Fruit fly (Drosophila melanogaster): ENCODE data around the gene Drsl3.

Gene Drsl3

DNA sequence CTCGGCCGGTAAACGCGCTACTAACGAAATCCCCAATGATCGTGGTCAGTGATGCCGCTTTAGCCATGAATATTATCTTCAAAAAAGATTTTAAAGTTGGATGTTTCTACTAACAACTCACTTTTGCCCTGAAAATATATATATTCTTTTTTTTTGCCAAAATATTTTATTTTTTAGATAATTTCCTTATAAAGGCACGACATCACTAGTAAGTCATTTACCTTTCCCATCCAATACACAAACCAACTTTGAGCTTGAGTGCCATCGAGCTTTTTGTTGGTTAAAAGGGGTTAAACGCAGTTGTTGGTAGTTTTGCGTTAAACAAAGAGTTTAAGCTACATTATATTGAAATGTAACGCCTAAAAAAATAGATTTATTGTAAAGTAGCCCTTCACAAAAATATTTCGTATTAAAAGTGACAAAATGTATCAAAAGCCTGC lies 11.7 kb upstream of the Drsl3 start, which contains the start of gene CG14968 (continued):
- peak; percentile 74 for TF ChIP-seq vfl (GFP tag; optimal IDR thresholded peaks at IDR 0.05)
- peak; percentile 69 for TF ChIP-seq Jarid2 (GFP tag; optimal IDR thresholded peaks at IDR 0.05)
- TF ChIP-seq h (optimal IDR thresholded peaks at IDR 0.05) = no peak
- TF ChIP-seq Fer3 (tag; optimal IDR thresholded peaks at IDR 0.05) = peak; percentile 97
- peak; percentile 75 for TF ChIP-seq gro (GFP tag; optimal IDR thresholded peaks at IDR 0.05)
- TF ChIP-seq Atf-2 (GFP tag; optimal IDR thresholded peaks at IDR 0.05) = peak; percentile 57
- peak; percentile 89 for TF ChIP-seq kay (GFP tag; optimal IDR thresholded peaks at IDR 0.05)
- TF ChIP-seq tap (tag; optimal IDR thresholded peaks at IDR 0.05) = peak; percentile 91
- TF ChIP-seq CG1233 (GFP tag; optimal IDR thresholded peaks at IDR 0.05) = peak; percentile 92
- TF ChIP-seq E2f2 (GFP tag; IDR thresholded peaks at IDR 0.05) = peak; percentile 76
- peak; percentile 91 for TF ChIP-seq lilli (GFP tag; optimal IDR thresholded peaks at IDR 0.05)
- TF ChIP-seq schlank (tag; optimal IDR thresholded peaks at IDR 0.05) = peak; percentile 70
- peak; percentile 95 for TF ChIP-seq bowl (GFP tag; IDR thresholded peaks at IDR 0.05)
- no peak for TF ChIP-seq zf30C (GFP tag; optimal IDR thresholded peaks at IDR 0.05)
- TF ChIP-seq Antp (GFP tag; optimal IDR thresholded peaks at IDR 0.05) = peak; percentile 23
- TF ChIP-seq Dek (tag; optimal IDR thresholded peaks at IDR 0.05) = peak; percentile 93
- TF ChIP-seq B-H1 (GFP tag; IDR thresholded peaks at IDR 0.05) = peak; percentile 90
- peak; percentile 48 for TF ChIP-seq shn (GFP tag; optimal IDR thresholded peaks at IDR 0.05)
- TF ChIP-seq ERR (GFP tag; optimal IDR thresholded peaks at IDR 0.05) = peak; percentile 73
- peak; percentile 86 for TF ChIP-seq trh (GFP tag; optimal IDR thresholded peaks at IDR 0.05)
- peak; percentile 88 for TF ChIP-seq CG10979 (tag; optimal IDR thresholded peaks at IDR 0.05)
- TF ChIP-seq hbn (GFP tag; IDR thresholded peaks at IDR 0.05; ENCODE audit: partially characterized antibody) = no peak
- TF ChIP-seq Max (GFP tag; optimal IDR thresholded peaks at IDR 0.05) = peak; percentile 92
- TF ChIP-seq CG11398 (GFP tag; optimal IDR thresholded peaks at IDR 0.05) = peak; percentile 52
- TF ChIP-seq CG4360 (GFP tag; IDR thresholded peaks at IDR 0.05) = peak; percentile 67
- no peak for TF ChIP-seq mld (GFP tag; IDR thresholded peaks at IDR 0.05; ENCODE audit: partially characterized antibody)
- peak; percentile 96 for TF ChIP-seq CG17328 (GFP tag; IDR thresholded peaks at IDR 0.05)
- no peak for TF ChIP-seq knrl (GFP tag; IDR thresholded peaks at IDR 0.05; ENCODE audit: partially characterized antibody)
- TF ChIP-seq CG17612 (GFP tag; IDR thresholded peaks at IDR 0.05) = peak; percentile 87
- peak; percentile 94 for TF ChIP-seq grau (tag; optimal IDR thresholded peaks at IDR 0.05)
- TF ChIP-seq luna (GFP tag; optimal IDR thresholded peaks at IDR 0.05) = peak; percentile 54
- no peak for TF ChIP-seq chinmo (GFP tag; IDR thresholded peaks at IDR 0.05; ENCODE audit: partially characterized antibody)
- peak; percentile 95 for TF ChIP-seq CG14441 (GFP tag; IDR thresholded peaks at IDR 0.05)
- peak; percentile 98 for TF ChIP-seq slbo (GFP tag; IDR thresholded peaks at IDR 0.05)
- peak; percentile 97 for TF ChIP-seq Atf6 (GFP tag; IDR thresholded peaks at IDR 0.05)
- TF ChIP-seq CHES-1-like (GFP tag; optimal IDR thresholded peaks at IDR 0.05) = peak; percentile 41
- TF ChIP-seq Dbx (GFP tag; IDR thresholded peaks at IDR 0.05) = peak; percentile 97
- peak; percentile 70 for TF ChIP-seq crol (GFP tag; IDR thresholded peaks at IDR 0.05)
- TF ChIP-seq CG12659 (GFP tag; optimal IDR thresholded peaks at IDR 0.05) = peak; percentile 95
- TF ChIP-seq CG7928 (GFP tag; optimal IDR thresholded peaks at IDR 0.05) = peak; percentile 70
- TF ChIP-seq eve (GFP tag; optimal IDR thresholded peaks at IDR 0.05) = peak in 1 of 2 experiments; percentile 86
- no peak for TF ChIP-seq CG7963 (GFP tag; IDR thresholded peaks at IDR 0.05; ENCODE audit: partially characterized antibody)
- peak; percentile 98 for TF ChIP-seq CG9932 (GFP tag; IDR thresholded peaks at IDR 0.05)
- no peak for TF ChIP-seq Neu2 (GFP tag; optimal IDR thresholded peaks at IDR 0.05; ENCODE audit: borderline replicate concordance)
- peak; percentile 97 for TF ChIP-seq CG10366 (GFP tag; IDR thresholded peaks at IDR 0.05)
- TF ChIP-seq CG18011 (GFP tag; optimal IDR thresholded peaks at IDR 0.05) = peak; percentile 83
- peak; percentile 24 for TF ChIP-seq disco-r (GFP tag; optimal IDR thresholded peaks at IDR 0.05)
- TF ChIP-seq CG12391 (tag; optimal IDR thresholded peaks at IDR 0.05) = peak; percentile 96
- TF ChIP-seq NK7.1 (GFP tag; optimal IDR thresholded peaks at IDR 0.05) = peak; percentile 69
- peak; percentile 50 for TF ChIP-seq trem (tag; optimal IDR thresholded peaks at IDR 0.05)
- TF ChIP-seq ham (GFP tag; IDR thresholded peaks at IDR 0.05) = peak; percentile 81
- TF ChIP-seq Ravus (GFP tag; IDR thresholded peaks at IDR 0.05) = peak; percentile 86
